Worm (Caenorhabditis elegans) whole organism, late embryonic: Measurements from ENCODE around the gene grl-26.

Source experiments
- ama-1 ChIP-seq: fragments of 150-350 bp; optimal IDR thresholded peaks from 2 replicates; lab custom pipeline; 2014
- ceh-30 ChIP-seq: fragments of 150-350 bp; optimal IDR thresholded peaks from 2 replicates; lab custom pipeline; 2014; ENCODE audit warnings: missing biosample characterization, missing genetic modification characterization
- nfya-1 ChIP-seq: sonication (generic microtip); optimal IDR thresholded peaks from 2 replicates; lab custom pipeline; 2017; ENCODE audit warnings: missing genetic modification characterization, mild to moderate bottlenecking, missing compliant biosample characterization, antibody characterized with exemption, moderate library complexity
- nhr-11 ChIP-seq: fragments of 150-350 bp; optimal IDR thresholded peaks from 2 replicates; lab custom pipeline; 2014; ENCODE audit warnings: missing biosample characterization, missing genetic modification characterization
- unc-55 ChIP-seq: sonication (generic microtip); optimal IDR thresholded peaks from 2 replicates; lab custom pipeline; 2017; ENCODE audit warnings: missing biosample characterization, missing genetic modification reagents, missing genetic modification characterization

- TF ChIP-seq nhr-11 (no peak), nfya-1 (tag; lab: Kevin White, UChicago) (no peak), unc-55 (GFP tag; lab: Kevin White, UChicago) (no peak), ceh-30 (tag; lab: Kevin White, UChicago) (no peak), ama-1 (lab: Kevin White, UChicago) (no peak)
Measured at ce11 chrIV:293163-293755, 29.4 kb downstream of the grl-26 start.
